Worm (Caenorhabditis elegans) whole organism, late embryonic: ENCODE measurements around the gene F21C10.19.

ENCODE experiments used
- K02D7.2 ChIP-seq: sonication (generic microtip); optimal IDR thresholded peaks from 2 replicates; lab custom pipeline; 2017; ENCODE audit warnings: mild to moderate bottlenecking, missing genetic modification characterization, missing compliant biosample characterization
- ceh-19 ChIP-seq: fragments of 200-800 bp; sonication (Bioruptor generic); optimal IDR thresholded peaks from 2 replicates; lab custom pipeline; 2018; ENCODE audit warnings: mild to moderate bottlenecking, missing genetic modification characterization, missing compliant biosample characterization
- ceh-6 ChIP-seq: fragments of 200-800 bp; sonication (Bioruptor generic); optimal IDR thresholded peaks from 2 replicates; lab custom pipeline; 2018; ENCODE audit warnings: mild to moderate bottlenecking, missing genetic modification characterization, missing compliant biosample characterization
- ceh-9 ChIP-seq: sonication (generic microtip); optimal IDR thresholded peaks from 2 replicates; lab custom pipeline; 2016; ENCODE audit warnings: mild to moderate bottlenecking, missing genetic modification characterization, inconsistent platforms, missing compliant biosample characterization
- dve-1 ChIP-seq: sonication (generic microtip); optimal IDR thresholded peaks from 2 replicates; lab custom pipeline; 2017; ENCODE audit warnings: antibody characterized with exemption, mild to moderate bottlenecking, missing genetic modification characterization, missing compliant biosample characterization
- elt-2 ChIP-seq: sonication (generic microtip); optimal IDR thresholded peaks from 2 replicates; lab custom pipeline; 2016; ENCODE audit warnings: missing genetic modification reagents, missing genetic modification characterization, missing compliant biosample characterization
- odd-2 ChIP-seq: sonication (generic microtip); optimal IDR thresholded peaks from 2 replicates; lab custom pipeline; 2017; ENCODE audit warnings: antibody characterized with exemption, mild to moderate bottlenecking, missing genetic modification characterization, missing compliant biosample characterization
- pat-9 ChIP-seq: fragments of 200-800 bp; sonication (Bioruptor generic); optimal IDR thresholded peaks from 2 replicates; lab custom pipeline; 2018; ENCODE audit warnings: mild to moderate bottlenecking, missing genetic modification characterization, moderate library complexity, missing compliant biosample characterization

DNA sequence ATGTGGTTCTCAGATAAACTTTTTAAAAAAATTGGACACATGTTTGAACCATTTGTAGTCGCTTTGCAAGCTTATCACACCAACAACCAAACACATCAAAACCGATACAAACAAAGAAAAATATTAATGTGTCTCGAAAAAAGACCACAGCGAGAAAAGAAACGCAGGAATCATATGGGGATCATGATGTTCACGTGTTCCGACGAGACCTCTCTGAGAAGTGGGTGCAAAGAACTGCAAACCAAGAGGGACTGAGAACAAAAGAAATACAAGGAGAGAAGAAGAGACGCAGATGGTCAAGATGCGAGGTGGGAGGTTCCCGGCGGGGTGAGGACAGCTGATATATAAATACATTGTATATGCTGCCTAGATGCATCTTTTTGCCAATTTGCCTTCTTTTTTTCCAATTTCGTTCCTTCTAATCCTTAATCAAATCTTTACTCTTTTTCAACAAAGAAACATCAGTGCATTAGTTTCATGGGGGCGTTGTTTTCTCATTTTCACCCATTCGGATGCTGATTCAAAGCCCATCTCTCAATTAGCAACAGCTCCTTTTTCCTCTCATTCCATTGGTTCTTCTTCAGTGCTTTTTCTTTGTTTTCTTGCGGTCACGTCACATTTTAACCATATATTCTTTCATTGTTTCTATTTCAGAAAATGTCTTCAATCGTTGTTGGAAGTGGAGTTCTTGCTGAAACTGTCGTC lies 35.1 kb upstream of the F21C10.19 start, which contains the start of gene F21C10.10:
- TF ChIP-seq ceh-9 (no peak), dve-1 (tag; lab: Kevin White, UChicago) (peak; percentile 37), ceh-6 (GFP tag; lab: Kevin White, UChicago) (no peak), elt-2 (peak; percentile 78), ceh-19 (GFP tag; lab: Kevin White, UChicago) (no peak), pat-9 (no peak), K02D7.2 (tag; lab: Kevin White, UChicago) (no peak), odd-2 (no peak)
